Worm (Caenorhabditis elegans): Measurements from ENCODE around the gene sgnh-1.

Gene sgnh-1

ce11 chrIV:4913090-4913489 lies 23.4 kb downstream of the sgnh-1 start, which contains the start of gene str-156:
Gene str-156, plus strand, starts transcription at chrIV:4913390.
- no peak for TF ChIP-seq cog-1 (tag; optimal IDR thresholded peaks at IDR 0.05)
- TF ChIP-seq klf-2 (GFP tag; conservative IDR thresholded peaks at IDR 0.05) = no peak
- TF ChIP-seq flt-1 (GFP tag; IDR thresholded peaks at IDR 0.05) = no peak
- no peak for TF ChIP-seq T22C8.4 (GFP tag; IDR thresholded peaks at IDR 0.05)
- no peak for TF ChIP-seq ztf-23 (GFP tag; IDR thresholded peaks at IDR 0.05)
- TF ChIP-seq ref-1 (GFP tag; conservative IDR thresholded peaks at IDR 0.05) = no peak
- TF ChIP-seq ztf-29 (GFP tag; IDR thresholded peaks at IDR 0.05) = no peak
- TF ChIP-seq tab-1 (GFP tag; IDR thresholded peaks at IDR 0.05) = no peak
- TF ChIP-seq med-1 (GFP tag; optimal IDR thresholded peaks at IDR 0.05; ENCODE audit: insufficient read depth) = no peak

- TF ChIP-seq T22C8.4 (GFP tag; IDR thresholded peaks at IDR 0.05) = no peak
- TF ChIP-seq ztf-23 (GFP tag; IDR thresholded peaks at IDR 0.05) = no peak
- TF ChIP-seq med-1 (GFP tag; optimal IDR thresholded peaks at IDR 0.05; ENCODE audit: insufficient read depth) = no peak
- TF ChIP-seq ref-1 (GFP tag; conservative IDR thresholded peaks at IDR 0.05) = no peak
- no peak for TF ChIP-seq ztf-29 (GFP tag; IDR thresholded peaks at IDR 0.05)
- TF ChIP-seq klf-2 (GFP tag; conservative IDR thresholded peaks at IDR 0.05) = no peak
- no peak for TF ChIP-seq tab-1 (GFP tag; IDR thresholded peaks at IDR 0.05)
- TF ChIP-seq cog-1 (tag; optimal IDR thresholded peaks at IDR 0.05) = no peak
- TF ChIP-seq flt-1 (GFP tag; IDR thresholded peaks at IDR 0.05) = no peak
Measured at ce11 chrIV:4915689-4916088, 26.0 kb downstream of the sgnh-1 start, which contains the start of gene str-155. Gene str-155, plus strand, starts transcription at chrIV:4915989.

ce11 chrIV:4917774-4918173 lies 28.1 kb downstream of the sgnh-1 start, which contains the start of gene str-158:
Gene str-158, plus strand, starts transcription at chrIV:4918074.
- TF ChIP-seq cog-1 (tag; optimal IDR thresholded peaks at IDR 0.05) = no peak
- TF ChIP-seq ztf-23 (GFP tag; IDR thresholded peaks at IDR 0.05) = no peak
- no peak for TF ChIP-seq T22C8.4 (GFP tag; IDR thresholded peaks at IDR 0.05)
- no peak for TF ChIP-seq med-1 (GFP tag; optimal IDR thresholded peaks at IDR 0.05; ENCODE audit: insufficient read depth)
- TF ChIP-seq flt-1 (GFP tag; IDR thresholded peaks at IDR 0.05) = no peak
- TF ChIP-seq klf-2 (GFP tag; conservative IDR thresholded peaks at IDR 0.05) = no peak
- TF ChIP-seq ref-1 (GFP tag; conservative IDR thresholded peaks at IDR 0.05) = no peak
- no peak for TF ChIP-seq ztf-29 (GFP tag; IDR thresholded peaks at IDR 0.05)
- TF ChIP-seq tab-1 (GFP tag; IDR thresholded peaks at IDR 0.05) = no peak

- TF ChIP-seq ref-1 (GFP tag; conservative IDR thresholded peaks at IDR 0.05) (no peak), klf-2 (GFP tag; conservative IDR thresholded peaks at IDR 0.05) (no peak), tab-1 (GFP tag; IDR thresholded peaks at IDR 0.05) (no peak), flt-1 (GFP tag; IDR thresholded peaks at IDR 0.05) (no peak), ztf-29 (GFP tag; IDR thresholded peaks at IDR 0.05) (no peak), ztf-23 (GFP tag; IDR thresholded peaks at IDR 0.05) (no peak), med-1 (GFP tag; optimal IDR thresholded peaks at IDR 0.05; ENCODE audit: insufficient read depth) (no peak), T22C8.4 (GFP tag; IDR thresholded peaks at IDR 0.05) (no peak)
Measured at ce11 chrIV:4930045-4930444, 40.3 kb downstream of the sgnh-1 start, which contains the start of gene Y9C9A.8. Gene Y9C9A.8, plus strand, starts transcription at chrIV:4930345.

ce11 chrIV:4930754-4931322 lies 41.1 kb downstream of the sgnh-1 start:
- TF ChIP-seq ref-1 (GFP tag; conservative IDR thresholded peaks at IDR 0.05) = no peak
- no peak for TF ChIP-seq klf-2 (GFP tag; conservative IDR thresholded peaks at IDR 0.05)
- TF ChIP-seq med-1 (GFP tag; optimal IDR thresholded peaks at IDR 0.05; ENCODE audit: insufficient read depth) = no peak
- no peak for TF ChIP-seq ztf-29 (GFP tag; IDR thresholded peaks at IDR 0.05)
- TF ChIP-seq flt-1 (GFP tag; IDR thresholded peaks at IDR 0.05) = no peak
- no peak for TF ChIP-seq tab-1 (GFP tag; IDR thresholded peaks at IDR 0.05)
- no peak for TF ChIP-seq cog-1 (tag; optimal IDR thresholded peaks at IDR 0.05)
- no peak for TF ChIP-seq T22C8.4 (GFP tag; IDR thresholded peaks at IDR 0.05)
- TF ChIP-seq ztf-23 (GFP tag; IDR thresholded peaks at IDR 0.05) = no peak

- no peak for TF ChIP-seq T22C8.4 (GFP tag; IDR thresholded peaks at IDR 0.05)
- TF ChIP-seq ztf-23 (GFP tag; IDR thresholded peaks at IDR 0.05) = no peak
Measured at ce11 chrIV:4934103-4934502, 44.4 kb downstream of the sgnh-1 start, which contains the start of gene str-153. Gene str-153, plus strand, starts transcription at chrIV:4934403.

- TF ChIP-seq med-1 (GFP tag; optimal IDR thresholded peaks at IDR 0.05; ENCODE audit: insufficient read depth) (no peak), cog-1 (tag; optimal IDR thresholded peaks at IDR 0.05) (no peak)
Measured at ce11 chrIV:4937647-4938046, 47.9 kb downstream of the sgnh-1 start, which contains the start of gene fbxa-86. Gene fbxa-86, minus strand, starts transcription at chrIV:4938013.

- TF ChIP-seq ztf-29 (GFP tag; IDR thresholded peaks at IDR 0.05) (no peak), ref-1 (GFP tag; conservative IDR thresholded peaks at IDR 0.05) (no peak), klf-2 (GFP tag; conservative IDR thresholded peaks at IDR 0.05) (no peak), cog-1 (tag; optimal IDR thresholded peaks at IDR 0.05) (no peak), ztf-23 (GFP tag; IDR thresholded peaks at IDR 0.05) (no peak), T22C8.4 (GFP tag; IDR thresholded peaks at IDR 0.05) (no peak), med-1 (GFP tag; optimal IDR thresholded peaks at IDR 0.05; ENCODE audit: insufficient read depth) (no peak)
Measured at ce11 chrIV:4938664-4939063, 49.0 kb downstream of the sgnh-1 start, which contains the start of gene str-168. Gene str-168, plus strand, starts transcription at chrIV:4938964.
